Worm (Caenorhabditis elegans) whole organism, midembryonic: Measurements from ENCODE around the gene C27D9.2.

ENCODE experiments used
- flt-1 ChIP-seq: fragments of 200-800 bp; sonication (Bioruptor generic); IDR thresholded peaks from 2 replicates; pipeline ENCODE4 v1.3.6; 2022; ENCODE audit warnings: missing genetic modification characterization, missing compliant biosample characterization
- klf-2 ChIP-seq: fragments of 200-800 bp; sonication (Bioruptor generic); conservative IDR thresholded peaks from 2 replicates; pipeline ENCODE4 v1.3.6; 2022; ENCODE audit warnings: missing genetic modification reagents, missing genetic modification characterization, missing compliant biosample characterization
- med-1 ChIP-seq: sonication (generic microtip); optimal IDR thresholded peaks from 2 replicates; lab custom pipeline; 2017; ENCODE audit warnings: missing genetic modification characterization, mild to moderate bottlenecking, missing compliant biosample characterization, antibody characterized with exemption, missing genetic modification reagents; ENCODE audit not compliant: insufficient read depth
- tab-1 ChIP-seq: fragments of 200-800 bp; sonication (Bioruptor generic); IDR thresholded peaks from 2 replicates; pipeline ENCODE4 v1.3.6; 2022; ENCODE audit warnings: missing genetic modification characterization, missing compliant biosample characterization
- ztf-23 ChIP-seq: fragments of 200-800 bp; sonication (Bioruptor generic); IDR thresholded peaks from 2 replicates; pipeline ENCODE4 v1.3.6; 2022; ENCODE audit warnings: missing genetic modification reagents, missing genetic modification characterization, missing compliant biosample characterization

- TF ChIP-seq flt-1 (GFP tag; lab: Robert Waterston, UW) (no peak), med-1 (GFP tag; lab: Kevin White, UChicago) (no peak), ztf-23 (GFP tag; lab: Robert Waterston, UW) (no peak), klf-2 (no peak), tab-1 (GFP tag; lab: Robert Waterston, UW) (no peak)
Measured at ce11 chrII:4779753-4780152, 23.1 kb upstream of the C27D9.2 start.
